Fruit fly (Drosophila melanogaster) whole organism, prepupa: ENCODE measurements around the gene alpha-Est5.

Source experiments
- Blimp-1 ChIP-seq: fragments of 200-800 bp; sonication (Bioruptor generic); optimal IDR thresholded peaks from 3 replicates; lab custom pipeline; 2017; ENCODE audit warnings: missing biosample characterization, missing genetic modification characterization, mild to moderate bottlenecking, moderate library complexity, missing genetic modification reagents
- CG10669 ChIP-seq: fragments of 200-800 bp; sonication (Bioruptor generic); optimal IDR thresholded peaks from 3 replicates; lab custom pipeline; 2018; ENCODE audit warnings: missing biosample characterization, mild to moderate bottlenecking, missing genetic modification characterization, moderate library complexity
- CG11294 ChIP-seq: fragments of 200-800 bp; sonication (Bioruptor generic); IDR thresholded peaks from 2 replicates; pipeline ENCODE4 v1.3.6; 2022; ENCODE audit warnings: missing biosample characterization, missing genetic modification characterization
- CG11762 ChIP-seq: fragments of 200-800 bp; sonication (Bioruptor generic); optimal IDR thresholded peaks from 3 replicates; lab custom pipeline; 2016; ENCODE audit warnings: missing biosample characterization, missing genetic modification characterization; ENCODE audit not compliant: insufficient read depth
- CG11902 ChIP-seq: fragments of 200-800 bp; sonication (Bioruptor generic); optimal IDR thresholded peaks from 3 replicates; lab custom pipeline; 2016; ENCODE audit warnings: missing biosample characterization, missing genetic modification characterization
- CG15336 ChIP-seq: fragments of 200-800 bp; sonication (Bioruptor generic); IDR thresholded peaks from 2 replicates; pipeline ENCODE4 v1.3.6; 2022; ENCODE audit warnings: missing biosample characterization, missing genetic modification characterization
- CG1621 ChIP-seq: fragments of 200-800 bp; sonication (Bioruptor generic); optimal IDR thresholded peaks from 3 replicates; lab custom pipeline; 2018; ENCODE audit warnings: missing biosample characterization, mild to moderate bottlenecking, missing genetic modification characterization
- CG3919 ChIP-seq: fragments of 200-800 bp; sonication (Bioruptor generic); optimal IDR thresholded peaks from 3 replicates; lab custom pipeline; 2016; ENCODE audit warnings: missing biosample characterization, missing genetic modification characterization
- CG4318 ChIP-seq: fragments of 200-800 bp; sonication (Bioruptor generic); optimal IDR thresholded peaks from 3 replicates; lab custom pipeline; 2017; ENCODE audit warnings: missing biosample characterization, mild to moderate bottlenecking, missing genetic modification characterization
- CG6276 ChIP-seq: fragments of 200-800 bp; sonication (Bioruptor generic); optimal IDR thresholded peaks from 2 replicates; lab custom pipeline; 2017; ENCODE audit warnings: missing biosample characterization, mild to moderate bottlenecking, missing genetic modification characterization
- CG6854 ChIP-seq: fragments of 200-800 bp; sonication (Bioruptor generic); optimal IDR thresholded peaks from 2 replicates; lab custom pipeline; 2017; ENCODE audit warnings: missing biosample characterization, mild to moderate bottlenecking, missing genetic modification characterization
- CG7368 ChIP-seq: fragments of 200-800 bp; sonication (Bioruptor generic); optimal IDR thresholded peaks from 3 replicates; lab custom pipeline; 2016; ENCODE audit warnings: missing biosample characterization, missing genetic modification characterization
- CG8119 ChIP-seq: fragments of 200-800 bp; sonication (Bioruptor generic); IDR thresholded peaks from 3 replicates; pipeline ENCODE4 v1.3.6; 2022; ENCODE audit warnings: missing biosample characterization, missing genetic modification characterization
- Eip75B ChIP-seq: fragments of 200-800 bp; sonication (Bioruptor generic); optimal IDR thresholded peaks from 3 replicates; lab custom pipeline; 2016; ENCODE audit warnings: missing biosample characterization, missing genetic modification characterization
- Eip93F ChIP-seq: fragments of 200-800 bp; sonication (Bioruptor generic); optimal IDR thresholded peaks from 2 replicates; lab custom pipeline; 2016; ENCODE audit warnings: missing biosample characterization, mild to moderate bottlenecking, missing genetic modification characterization
- Ets96B ChIP-seq: fragments of 200-800 bp; optimal IDR thresholded peaks from 2 replicates; lab custom pipeline; 2019; ENCODE audit warnings: missing biosample characterization, mild to moderate bottlenecking, missing genetic modification characterization, moderate library complexity
- Hr39 ChIP-seq: fragments of 200-800 bp; sonication (Bioruptor generic); optimal IDR thresholded peaks from 2 replicates; lab custom pipeline; 2016; ENCODE audit warnings: missing biosample characterization, missing genetic modification characterization
- Lpt ChIP-seq: fragments of 200-800 bp; sonication (Bioruptor generic); optimal IDR thresholded peaks from 3 replicates; lab custom pipeline; 2016; ENCODE audit warnings: missing biosample characterization, missing genetic modification characterization
- Met ChIP-seq: fragments of 200-800 bp; sonication (Bioruptor generic); optimal IDR thresholded peaks from 3 replicates; lab custom pipeline; 2016; ENCODE audit warnings: missing biosample characterization, missing genetic modification characterization
- Sox102F ChIP-seq: fragments of 200-800 bp; sonication (Bioruptor generic); optimal IDR thresholded peaks from 2 replicates; lab custom pipeline; 2016; ENCODE audit warnings: missing biosample characterization, mild to moderate bottlenecking, missing genetic modification characterization
- Sox14 ChIP-seq: fragments of 200-800 bp; sonication (Bioruptor generic); optimal IDR thresholded peaks from 3 replicates; lab custom pipeline; 2016; ENCODE audit warnings: missing biosample characterization, missing genetic modification characterization
- acj6 ChIP-seq: fragments of 200-800 bp; sonication (Bioruptor generic); optimal IDR thresholded peaks from 3 replicates; lab custom pipeline; 2016; ENCODE audit warnings: missing biosample characterization, missing genetic modification characterization
- cyc ChIP-seq: fragments of 200-800 bp; sonication (Bioruptor generic); optimal IDR thresholded peaks from 3 replicates; lab custom pipeline; 2016; ENCODE audit warnings: missing biosample characterization, missing genetic modification characterization
- dac ChIP-seq: fragments of 200-800 bp; sonication (Bioruptor generic); optimal IDR thresholded peaks from 2 replicates; lab custom pipeline; 2017; ENCODE audit warnings: missing biosample characterization, mild to moderate bottlenecking, missing genetic modification characterization
- eg ChIP-seq: fragments of 200-800 bp; sonication (Bioruptor generic); IDR thresholded peaks from 3 replicates; pipeline ENCODE4 v1.3.6; 2022; ENCODE audit warnings: missing biosample characterization, missing genetic modification characterization
- esn ChIP-seq: fragments of 200-800 bp; sonication (Bioruptor generic); optimal IDR thresholded peaks from 2 replicates; lab custom pipeline; 2016; ENCODE audit warnings: missing biosample characterization, mild to moderate bottlenecking, missing genetic modification characterization, moderate library complexity
- fd59A ChIP-seq: fragments of 200-800 bp; sonication (Bioruptor generic); optimal IDR thresholded peaks from 2 replicates; lab custom pipeline; 2017; ENCODE audit warnings: missing biosample characterization, mild to moderate bottlenecking, missing genetic modification characterization, missing genetic modification reagents
- fkh ChIP-seq: fragments of 200-800 bp; sonication (Bioruptor generic); optimal IDR thresholded peaks from 3 replicates; lab custom pipeline; 2017; ENCODE audit warnings: missing biosample characterization, mild to moderate bottlenecking, missing genetic modification characterization, moderate library complexity
- lz ChIP-seq: fragments of 200-800 bp; sonication (Bioruptor generic); optimal IDR thresholded peaks from 3 replicates; lab custom pipeline; 2016; ENCODE audit warnings: missing biosample characterization, missing genetic modification characterization
- net ChIP-seq: fragments of 200-800 bp; sonication (Bioruptor generic); optimal IDR thresholded peaks from 3 replicates; lab custom pipeline; 2016; ENCODE audit warnings: missing biosample characterization, missing genetic modification characterization
- salr ChIP-seq, 2 experiments: fragments of 200-800 bp; sonication (Bioruptor generic); optimal IDR thresholded peaks; 3 replicates each; lab custom pipeline; 2016 to 2018; ENCODE audit warnings: missing biosample characterization in 2 of 2, missing genetic modification characterization in 2 of 2, mild to moderate bottlenecking in 1 of 2
- ss ChIP-seq, 2 experiments: fragments of 200-800 bp; sonication (Bioruptor generic); optimal IDR thresholded peaks; 2 replicates in 1 of 2; 3 replicates in 1 of 2; lab custom pipeline; 2017 to 2018; ENCODE audit warnings: mild to moderate bottlenecking in 2 of 2, missing biosample characterization in 2 of 2, missing genetic modification characterization in 2 of 2, moderate library complexity in 1 of 2
- svp ChIP-seq: fragments of 200-800 bp; sonication (Bioruptor generic); peaks from one replicate; lab custom pipeline; 2016; ENCODE audit warnings: missing biosample characterization, missing genetic modification characterization
- vri ChIP-seq: fragments of 200-800 bp; sonication (Bioruptor generic); optimal IDR thresholded peaks from 3 replicates; lab custom pipeline; 2016; ENCODE audit warnings: missing biosample characterization, mild to moderate bottlenecking, missing genetic modification characterization

alpha-Est5 gene

DNA sequence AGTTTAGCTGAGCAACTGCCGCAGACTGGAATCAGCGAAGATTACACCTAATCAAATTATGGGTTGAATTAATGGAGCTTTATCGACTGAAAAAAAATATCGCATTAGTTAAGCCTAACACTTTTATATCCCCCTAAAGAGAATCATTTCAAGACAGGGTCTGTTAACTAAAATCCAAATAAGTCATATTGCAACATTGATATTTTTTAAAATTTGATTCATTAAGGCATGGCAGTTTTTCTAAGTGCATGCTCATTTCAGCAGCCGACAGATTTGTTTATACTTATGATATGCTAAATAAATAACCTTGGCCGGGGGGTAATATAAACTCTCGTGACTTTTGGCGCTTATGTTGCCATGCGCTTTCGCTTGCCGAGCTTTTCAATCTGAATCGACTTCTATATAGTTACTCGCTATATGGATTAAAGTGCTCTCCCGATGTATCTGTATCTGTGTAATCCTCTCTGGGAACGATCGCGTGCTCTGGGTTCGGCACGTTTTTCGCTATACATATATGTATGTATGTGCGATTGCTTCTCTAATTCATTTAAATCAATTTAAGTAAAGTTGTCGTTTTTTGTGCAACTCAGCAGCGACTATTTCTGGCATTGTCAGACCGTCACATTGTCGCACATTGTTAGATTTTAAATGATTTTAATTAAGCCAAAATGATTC, 29.7 kb downstream of the alpha-Est5 start (continued):
- TF ChIP-seq ss (GFP tag; optimal IDR thresholded peaks at IDR 0.05; lab: Kevin White, UChicago), result no peak
- TF ChIP-seq CG1621 (tag; lab: Kevin White, UChicago), result no peak
- peak; percentile 13 for TF ChIP-seq lz (GFP tag; lab: Kevin White, UChicago)
- TF ChIP-seq CG3919 (GFP tag; lab: Kevin White, UChicago), result peak; percentile 26
- TF ChIP-seq Ets96B (tag; lab: Kevin White, UChicago), result no peak
- TF ChIP-seq fd59A (GFP tag; lab: Kevin White, UChicago), result no peak
- no peak for TF ChIP-seq Eip93F (GFP tag; lab: Kevin White, UChicago)
- TF ChIP-seq vri (GFP tag; lab: Kevin White, UChicago), result peak; percentile 26
- peak; percentile 17 for TF ChIP-seq svp (GFP tag; lab: Kevin White, UChicago)
- TF ChIP-seq CG8119, result no peak
- TF ChIP-seq Hr39 (GFP tag; lab: Kevin White, UChicago), result peak; percentile 41
- no peak for TF ChIP-seq CG4318 (GFP tag; lab: Kevin White, UChicago)
- TF ChIP-seq Sox102F (GFP tag; lab: Kevin White, UChicago), result peak; percentile 1
- TF ChIP-seq CG7368 (GFP tag; lab: Kevin White, UChicago), result no peak
- TF ChIP-seq Sox14 (GFP tag; lab: Kevin White, UChicago), result peak; percentile 20
- no peak for TF ChIP-seq dac (GFP tag; lab: Kevin White, UChicago)
- no peak for TF ChIP-seq Blimp-1 (GFP tag; lab: Kevin White, UChicago)
- TF ChIP-seq Lpt (GFP tag; lab: Kevin White, UChicago), result no peak
- TF ChIP-seq CG10669, result no peak
- no peak for TF ChIP-seq salr (GFP tag; optimal IDR thresholded peaks at IDR 0.05; lab: Kevin White, UChicago)
- no peak for TF ChIP-seq Eip75B
- no peak for TF ChIP-seq CG11762 (GFP tag; lab: Kevin White, UChicago)
- TF ChIP-seq net (GFP tag; lab: Kevin White, UChicago), result no peak
- no peak; the same call in 2 of the 3 replicates for TF ChIP-seq eg (GFP tag; lab: Robert Waterston, UW)
- TF ChIP-seq CG11294 (GFP tag; lab: Robert Waterston, UW), result peak; percentile 44; the same call in 1 of the 2 replicates
- TF ChIP-seq CG6276 (GFP tag; lab: Kevin White, UChicago), result peak; percentile 18
- TF ChIP-seq Met, result peak; percentile 29
- peak; percentile 37 for TF ChIP-seq acj6
- TF ChIP-seq esn (GFP tag; lab: Kevin White, UChicago), result peak; percentile 15

DNA sequence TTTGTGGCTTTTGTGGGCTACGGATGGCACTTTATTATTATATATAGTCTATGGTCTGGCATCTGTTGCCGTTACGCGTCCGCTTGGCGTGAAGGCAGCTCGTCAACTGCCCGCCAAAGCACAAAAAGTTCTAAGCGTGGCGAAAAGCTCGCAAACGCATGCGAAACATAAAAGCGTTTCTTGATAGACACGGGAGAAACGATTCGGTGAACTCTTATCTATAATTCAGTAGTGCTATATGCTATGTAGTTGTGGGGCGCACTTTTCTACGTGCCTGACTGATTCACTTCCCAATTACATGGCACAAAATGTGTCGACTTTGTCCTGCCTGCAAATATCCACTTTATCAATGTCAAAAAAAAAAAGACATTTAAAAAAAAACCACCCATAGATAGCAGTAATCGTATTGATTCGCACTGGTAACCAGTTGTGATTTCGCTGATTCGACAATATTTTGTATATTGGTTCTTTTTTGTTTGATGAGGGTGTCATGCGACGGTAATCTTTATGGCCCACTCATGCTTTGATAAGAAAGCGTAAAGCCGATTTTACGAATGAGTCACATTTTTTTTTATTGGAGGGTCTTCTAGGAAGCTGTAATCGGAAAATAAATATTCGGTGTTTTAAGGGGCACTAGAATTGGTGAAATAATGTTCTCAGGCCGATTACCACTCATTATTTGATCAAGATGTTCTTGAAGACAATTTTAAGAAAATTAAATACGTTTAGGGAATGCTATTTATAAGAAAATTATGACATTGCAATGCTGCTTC, 31.0 kb downstream of the alpha-Est5 start, which contains the start of gene alpha-Est9:
Gene alpha-Est9, minus strand, starts transcription at position 110 of the 773 bp plus-strand sequence.
- peak; percentile 72 for TF ChIP-seq vri (GFP tag; lab: Kevin White, UChicago)
- peak; percentile 84 for TF ChIP-seq svp (GFP tag; lab: Kevin White, UChicago)
- no peak for TF ChIP-seq CG11902 (GFP tag; lab: Kevin White, UChicago)
- no peak for TF ChIP-seq CG15336 (GFP tag; lab: Robert Waterston, UW)
- no peak for TF ChIP-seq CG8119
- TF ChIP-seq fkh, result peak; percentile 28

DNA sequence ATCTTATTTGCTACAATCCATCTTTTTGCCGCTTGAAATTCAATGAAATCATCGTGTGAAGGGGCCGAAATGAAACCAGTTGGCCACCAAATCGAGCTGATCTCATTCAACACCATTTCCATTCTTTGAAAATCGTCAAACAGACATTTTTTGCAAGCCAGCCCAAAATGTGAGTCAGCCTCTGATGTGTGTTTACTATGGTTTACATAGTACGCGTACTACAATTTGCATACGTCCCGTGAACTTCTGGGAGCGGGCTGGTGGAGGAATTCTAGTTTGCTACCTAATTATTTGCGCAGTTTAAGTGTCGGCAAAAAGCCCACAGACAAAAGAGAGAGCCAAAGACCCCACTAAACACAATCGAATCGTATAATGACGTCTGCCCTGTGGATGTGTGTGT, 33.0 kb downstream of the alpha-Est5 start:
- peak; percentile 20 for TF ChIP-seq fkh
- TF ChIP-seq cyc, result no peak

DNA sequence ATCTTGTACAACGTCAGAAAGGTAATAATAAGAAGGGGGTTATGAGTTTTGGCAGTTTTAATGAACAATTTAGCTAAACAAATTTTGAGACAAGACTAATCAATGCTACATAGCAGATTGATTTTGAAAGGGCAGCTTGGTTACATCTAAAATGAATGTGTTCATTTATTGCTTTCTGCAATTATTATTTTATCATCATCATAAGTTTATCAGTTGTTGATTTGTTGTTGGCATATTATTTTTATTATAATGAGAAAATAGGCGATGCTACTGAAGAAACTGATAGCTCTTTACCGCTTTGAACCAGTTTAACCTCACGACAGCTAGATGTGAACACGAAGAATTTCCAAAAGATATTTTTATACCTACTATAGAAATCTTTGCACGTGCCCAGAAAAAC, 33.9 kb downstream of the alpha-Est5 start, which contains the start of gene Mics1:
Gene Mics1, minus strand, starts transcription at position 101 of the 400 bp plus-strand sequence.
- TF ChIP-seq CG6854 (GFP tag; lab: Kevin White, UChicago) (no peak), svp (GFP tag; lab: Kevin White, UChicago) (peak; percentile 11), ss (GFP tag; optimal IDR thresholded peaks at IDR 0.05; lab: Kevin White, UChicago) (no peak)
- TF ChIP-seq, all 60 proteins: peak for 1
